Fruit fly (Drosophila melanogaster) whole organism, embryonic: ENCODE measurements around the gene CG11249.

Experiments used
- Abd-B ChIP-seq: fragments of 200-800 bp; sonication (Bioruptor generic); optimal IDR thresholded peaks from 2 replicates; lab custom pipeline; 2018; ENCODE audit warnings: missing biosample characterization, mild to moderate bottlenecking, missing genetic modification characterization, moderate library complexity
- CG10267 ChIP-seq: fragments of 200-800 bp; sonication (Bioruptor generic); optimal IDR thresholded peaks from 2 replicates; lab custom pipeline; 2018; ENCODE audit warnings: missing biosample characterization, mild to moderate bottlenecking, missing genetic modification characterization, moderate library complexity
- CG10321 ChIP-seq: fragments of 200-800 bp; sonication (Bioruptor generic); IDR thresholded peaks from 2 replicates; pipeline ENCODE4 v1.3.6; 2022; ENCODE audit warnings: missing biosample characterization, missing genetic modification characterization
- CG10959 ChIP-seq: fragments of 200-800 bp; sonication (Bioruptor generic); IDR thresholded peaks from 2 replicates; pipeline ENCODE4 v1.3.6; 2022; ENCODE audit warnings: missing biosample characterization, missing genetic modification characterization
- CG12155 ChIP-seq: fragments of 200-800 bp; sonication (Bioruptor generic); optimal IDR thresholded peaks from 3 replicates; lab custom pipeline; 2016; ENCODE audit warnings: missing biosample characterization, missing genetic modification characterization
- CG12299 ChIP-seq: fragments of 200-800 bp; sonication (Bioruptor generic); optimal IDR thresholded peaks from 2 replicates; lab custom pipeline; 2018; ENCODE audit warnings: missing biosample characterization, mild to moderate bottlenecking, missing genetic modification characterization
- CG12744 ChIP-seq: fragments of 200-800 bp; sonication (Bioruptor generic); optimal IDR thresholded peaks from 2 replicates; lab custom pipeline; 2016; ENCODE audit warnings: missing biosample characterization, missing genetic modification characterization
- CG15514 ChIP-seq: fragments of 200-800 bp; sonication (Bioruptor generic); optimal IDR thresholded peaks from 3 replicates; lab custom pipeline; 2017; ENCODE audit warnings: missing biosample characterization, missing genetic modification characterization, mild to moderate bottlenecking, moderate library complexity, missing genetic modification reagents
- CG16815 ChIP-seq: fragments of 200-800 bp; sonication (Bioruptor generic); optimal IDR thresholded peaks from 3 replicates; lab custom pipeline; 2017; ENCODE audit warnings: missing biosample characterization, mild to moderate bottlenecking, missing genetic modification characterization
- CG1832 ChIP-seq: fragments of 200-800 bp; sonication (Bioruptor generic); optimal IDR thresholded peaks from 2 replicates; lab custom pipeline; 2017; ENCODE audit warnings: missing biosample characterization, mild to moderate bottlenecking, missing genetic modification characterization, inconsistent platforms
- CG2129 ChIP-seq: fragments of 200-800 bp; sonication (Bioruptor generic); IDR thresholded peaks from 2 replicates; pipeline ENCODE4 v1.3.6; 2022; ENCODE audit warnings: missing biosample characterization, missing genetic modification characterization; ENCODE audit not compliant: partially characterized antibody
- CG3847 ChIP-seq: fragments of 200-800 bp; sonication (Bioruptor generic); IDR thresholded peaks from 2 replicates; pipeline ENCODE4 v1.3.6; 2022; ENCODE audit warnings: missing biosample characterization, missing genetic modification characterization
- CG4820 ChIP-seq: fragments of 200-800 bp; sonication (Bioruptor generic); optimal IDR thresholded peaks from 3 replicates; lab custom pipeline; 2016; ENCODE audit warnings: missing biosample characterization, missing genetic modification characterization
- CG6654 ChIP-seq: fragments of 200-800 bp; sonication (Bioruptor generic); optimal IDR thresholded peaks from 2 replicates; lab custom pipeline; 2017; ENCODE audit warnings: missing biosample characterization, mild to moderate bottlenecking, missing genetic modification characterization
- CG6765 ChIP-seq: fragments of 200-800 bp; sonication (Bioruptor generic); optimal IDR thresholded peaks from 3 replicates; lab custom pipeline; 2017; ENCODE audit warnings: missing biosample characterization, mild to moderate bottlenecking, missing genetic modification characterization
- CG7963 ChIP-seq: fragments of 200-800 bp; sonication (Bioruptor generic); IDR thresholded peaks from 3 replicates; pipeline ENCODE4 v1.3.6; 2022; ENCODE audit warnings: missing biosample characterization, missing genetic modification characterization; ENCODE audit not compliant: partially characterized antibody
- CG8944 ChIP-seq: fragments of 200-800 bp; sonication (Bioruptor generic); optimal IDR thresholded peaks from 3 replicates; lab custom pipeline; 2016; ENCODE audit warnings: missing biosample characterization, missing genetic modification characterization
- CG9932 ChIP-seq: fragments of 200-800 bp; sonication (Bioruptor generic); IDR thresholded peaks from 2 replicates; pipeline ENCODE4 v1.3.6; 2022; ENCODE audit warnings: missing biosample characterization, missing genetic modification characterization
- D19A ChIP-seq: fragments of 200-800 bp; optimal IDR thresholded peaks from 3 replicates; lab custom pipeline; 2019; ENCODE audit warnings: missing biosample characterization, mild to moderate bottlenecking, missing genetic modification characterization, moderate library complexity
- Deaf1 ChIP-seq: fragments of 200-800 bp; optimal IDR thresholded peaks from 3 replicates; lab custom pipeline; 2019; ENCODE audit warnings: missing biosample characterization, mild to moderate bottlenecking, missing genetic modification characterization, moderate library complexity
- Dfd ChIP-seq, 2 experiments: fragments of >200 bp; optimal IDR thresholded peaks; 2 replicates each; lab custom pipeline; 2017; ENCODE audit warnings: missing biosample characterization in 2 of 2, missing genetic modification characterization in 2 of 2
- Doc2 ChIP-seq: fragments of 200-800 bp; sonication (Bioruptor generic); IDR thresholded peaks from 2 replicates; pipeline ENCODE4 v1.3.6; 2022; ENCODE audit warnings: missing biosample characterization, missing genetic modification characterization
- Dref ChIP-seq: fragments of 200-800 bp; sonication (Bioruptor generic); IDR thresholded peaks from 2 replicates; pipeline ENCODE4 v1.3.6; 2022; ENCODE audit warnings: missing biosample characterization, missing genetic modification characterization
- Ets97D ChIP-seq: fragments of 200-800 bp; sonication (Bioruptor generic); optimal IDR thresholded peaks from 3 replicates; lab custom pipeline; 2016; ENCODE audit warnings: missing biosample characterization, missing genetic modification characterization
- HLHmδ ChIP-seq: fragments of 200-800 bp; sonication (Bioruptor generic); optimal IDR thresholded peaks from 2 replicates; lab custom pipeline; 2018; ENCODE audit warnings: missing biosample characterization, mild to moderate bottlenecking, missing genetic modification characterization, moderate library complexity
- Hand ChIP-seq: fragments of 200-800 bp; sonication (Bioruptor generic); optimal IDR thresholded peaks from 2 replicates; lab custom pipeline; 2017; ENCODE audit warnings: mild to moderate bottlenecking, missing biosample characterization, missing genetic modification reagents, missing genetic modification characterization
- Hmx ChIP-seq: fragments of 200-800 bp; sonication (Bioruptor generic); optimal IDR thresholded peaks from 2 replicates; lab custom pipeline; 2016; ENCODE audit warnings: missing biosample characterization, missing genetic modification characterization
- Lhr ChIP-seq: fragments of 200-800 bp; sonication (Bioruptor generic); optimal IDR thresholded peaks from 3 replicates; lab custom pipeline; 2017; ENCODE audit warnings: mild to moderate bottlenecking, missing biosample characterization, missing genetic modification reagents, missing genetic modification characterization
- Meics ChIP-seq: fragments of 200-800 bp; sonication (Bioruptor generic); optimal IDR thresholded peaks from 2 replicates; lab custom pipeline; 2017; ENCODE audit warnings: missing biosample characterization, mild to moderate bottlenecking, missing genetic modification characterization
- Myb ChIP-seq: fragments of 200-800 bp; sonication (Bioruptor generic); optimal IDR thresholded peaks from 2 replicates; lab custom pipeline; 2016; ENCODE audit warnings: missing biosample characterization, missing genetic modification characterization
- NFAT ChIP-seq: fragments of 200-800 bp; sonication (Bioruptor generic); IDR thresholded peaks from 2 replicates; pipeline ENCODE4 v1.3.6; 2022; ENCODE audit warnings: missing biosample characterization, missing genetic modification characterization
- Nf-YA ChIP-seq: fragments of 200-800 bp; sonication (Bioruptor generic); IDR thresholded peaks from 2 replicates; pipeline ENCODE4 v1.3.6; 2022; ENCODE audit warnings: missing biosample characterization, missing genetic modification characterization
- Oaz ChIP-seq: fragments of 200-800 bp; sonication (Bioruptor generic); IDR thresholded peaks from 2 replicates; pipeline ENCODE4 v1.3.6; 2022; ENCODE audit warnings: missing biosample characterization, missing genetic modification characterization
- Oli ChIP-seq: fragments of 200-800 bp; sonication (Bioruptor generic); optimal IDR thresholded peaks from 2 replicates; lab custom pipeline; 2018; ENCODE audit warnings: missing biosample characterization, mild to moderate bottlenecking, missing genetic modification characterization, moderate library complexity
- Optix ChIP-seq: fragments of 200-800 bp; sonication (Bioruptor generic); IDR thresholded peaks from 3 replicates; pipeline ENCODE4 v1.3.6; 2022; ENCODE audit warnings: missing biosample characterization, missing genetic modification characterization
- Rfx ChIP-seq: fragments of 200-800 bp; sonication (Bioruptor generic); IDR thresholded peaks from 2 replicates; pipeline ENCODE4 v1.3.6; 2022; ENCODE audit warnings: missing biosample characterization, missing genetic modification characterization
- Six4 ChIP-seq: fragments of 200-800 bp; sonication (Bioruptor generic); optimal IDR thresholded peaks from 2 replicates; lab custom pipeline; 2016; ENCODE audit warnings: missing biosample characterization, missing genetic modification characterization
- ci ChIP-seq: fragments of 200-800 bp; sonication (Bioruptor generic); IDR thresholded peaks from 3 replicates; pipeline ENCODE4 v1.3.6; 2022; ENCODE audit warnings: missing biosample characterization, missing genetic modification characterization
- ems ChIP-seq: fragments of 200-800 bp; sonication (Bioruptor generic); optimal IDR thresholded peaks from 3 replicates; lab custom pipeline; 2016; ENCODE audit warnings: missing biosample characterization, missing genetic modification characterization
- fd64A ChIP-seq: fragments of 200-800 bp; sonication (Bioruptor generic); optimal IDR thresholded peaks from 3 replicates; lab custom pipeline; 2018; ENCODE audit warnings: missing biosample characterization, mild to moderate bottlenecking, missing genetic modification characterization
- grau ChIP-seq: fragments of 200-800 bp; optimal IDR thresholded peaks from 3 replicates; lab custom pipeline; 2019; ENCODE audit warnings: missing biosample characterization, mild to moderate bottlenecking, missing genetic modification characterization, moderate library complexity
- ham ChIP-seq: fragments of 200-800 bp; sonication (Bioruptor generic); IDR thresholded peaks from 2 replicates; pipeline ENCODE4 v1.3.6; 2022; ENCODE audit warnings: missing biosample characterization, missing genetic modification characterization
- inv ChIP-seq: fragments of 200-800 bp; sonication (Bioruptor generic); IDR thresholded peaks from 2 replicates; pipeline ENCODE4 v1.3.6; 2022; ENCODE audit warnings: missing biosample characterization, missing genetic modification characterization; ENCODE audit not compliant: partially characterized antibody
- klu ChIP-seq: fragments of 200-800 bp; sonication (Bioruptor generic); IDR thresholded peaks from 2 replicates; pipeline ENCODE4 v1.3.6; 2022; ENCODE audit warnings: missing biosample characterization, missing genetic modification characterization
- kni ChIP-seq: fragments of 200-800 bp; sonication (Bioruptor generic); optimal IDR thresholded peaks from 3 replicates; lab custom pipeline; 2017; ENCODE audit warnings: mild to moderate bottlenecking, missing biosample characterization, missing genetic modification reagents, missing genetic modification characterization
- lbe ChIP-seq: fragments of 200-800 bp; sonication (Bioruptor generic); optimal IDR thresholded peaks from 2 replicates; lab custom pipeline; 2016; ENCODE audit warnings: missing biosample characterization, mild to moderate bottlenecking, missing genetic modification characterization
- maf-S ChIP-seq: fragments of 200-800 bp; sonication (Bioruptor generic); optimal IDR thresholded peaks from 2 replicates; lab custom pipeline; 2016; ENCODE audit warnings: missing biosample characterization, missing genetic modification characterization
- pfk ChIP-seq: fragments of 200-800 bp; sonication (Bioruptor generic); optimal IDR thresholded peaks from 2 replicates; lab custom pipeline; 2018; ENCODE audit warnings: missing biosample characterization, mild to moderate bottlenecking, missing genetic modification characterization, moderate library complexity
- pros ChIP-seq: fragments of 200-800 bp; sonication (Bioruptor generic); optimal IDR thresholded peaks from 3 replicates; lab custom pipeline; 2019; ENCODE audit warnings: missing biosample characterization, mild to moderate bottlenecking, missing genetic modification characterization, moderate library complexity
- sima ChIP-seq: fragments of 200-800 bp; sonication (Bioruptor generic); optimal IDR thresholded peaks from 2 replicates; lab custom pipeline; 2016; ENCODE audit warnings: missing biosample characterization, missing genetic modification characterization
- vfl ChIP-seq: fragments of 200-800 bp; sonication (Bioruptor generic); optimal IDR thresholded peaks from 2 replicates; lab custom pipeline; 2016; ENCODE audit warnings: missing biosample characterization, missing genetic modification characterization
- vvl ChIP-seq: fragments of 200-800 bp; sonication (Bioruptor generic); IDR thresholded peaks from 2 replicates; pipeline ENCODE4 v1.3.6; 2022; ENCODE audit warnings: missing biosample characterization, missing genetic modification characterization

Gene CG11249

dm6 chr3L:21652768-21653167, 19.2 kb upstream of the CG11249 start (continued):
- TF ChIP-seq grau (peak; percentile 74), CG3847 (GFP tag; lab: Robert Waterston, UW) (peak; percentile 61), maf-S (GFP tag; lab: Kevin White, UChicago) (peak; percentile 30), Meics (GFP tag; lab: Kevin White, UChicago) (peak; percentile 67), CG10959 (GFP tag; lab: Robert Waterston, UW) (peak; percentile 69), HLHmδ (GFP tag; lab: Kevin White, UChicago) (no peak), klu (GFP tag; lab: Robert Waterston, UW) (no peak), CG1832 (GFP tag; lab: Kevin White, UChicago) (no peak), Dfd (GFP tag; optimal IDR thresholded peaks at IDR 0.05; lab: Kevin White, UChicago) (no peak), Rfx (peak; percentile 88), Dref (GFP tag; lab: Robert Waterston, UW) (no peak), CG15514 (peak; percentile 38), Doc2 (GFP tag; lab: Robert Waterston, UW) (no peak), Oaz (GFP tag; lab: Robert Waterston, UW) (peak; percentile 67; the same call in 1 of the 2 replicates), Hand (GFP tag; lab: Kevin White, UChicago) (no peak), CG6765 (no peak), CG10267 (tag; lab: Kevin White, UChicago) (peak; percentile 67), lbe (GFP tag; lab: Kevin White, UChicago) (no peak), CG12299 (tag; lab: Kevin White, UChicago) (no peak), CG10321 (GFP tag; lab: Robert Waterston, UW) (no peak), fd64A (GFP tag; lab: Kevin White, UChicago) (no peak), CG12744 (GFP tag; lab: Kevin White, UChicago) (peak; percentile 61), CG7963 (no peak), Hmx (GFP tag; lab: Kevin White, UChicago) (no peak), Abd-B (peak; percentile 63), ci (peak; percentile 79), Lhr (GFP tag; lab: Kevin White, UChicago) (peak; percentile 85), vfl (peak; percentile 29), CG12155 (GFP tag; lab: Kevin White, UChicago) (peak; percentile 60), CG4820 (GFP tag; lab: Kevin White, UChicago) (peak; percentile 74), CG6654 (GFP tag; lab: Kevin White, UChicago) (peak; percentile 63), D19A (tag; lab: Kevin White, UChicago) (peak; percentile 47), Deaf1 (tag; lab: Kevin White, UChicago) (peak; percentile 21), vvl (GFP tag; lab: Robert Waterston, UW) (peak; percentile 74), CG9932 (GFP tag; lab: Robert Waterston, UW) (peak; percentile 85), Six4 (peak; percentile 59), ham (GFP tag; lab: Robert Waterston, UW) (no peak), kni (GFP tag; lab: Kevin White, UChicago) (no peak), Optix (GFP tag; lab: Robert Waterston, UW) (peak; percentile 65), Myb (GFP tag; lab: Kevin White, UChicago) (peak; percentile 74), NFAT (GFP tag; lab: Robert Waterston, UW) (peak; percentile 88), CG16815 (GFP tag; lab: Kevin White, UChicago) (peak; percentile 45), Ets97D (GFP tag; lab: Kevin White, UChicago) (peak; percentile 58), CG2129 (GFP tag; lab: Robert Waterston, UW) (no peak), Nf-YA (no peak), inv (GFP tag; lab: Robert Waterston, UW) (no peak), ems (peak; percentile 33), pfk (GFP tag; lab: Kevin White, UChicago) (no peak), CG8944 (peak; percentile 80), pros (GFP tag; lab: Kevin White, UChicago) (no peak), Oli (peak; percentile 27), sima (GFP tag; lab: Kevin White, UChicago) (no peak)
